Worm (Caenorhabditis elegans) whole organism, L2 larva: Measurements from ENCODE around the gene F07F6.4.

ENCODE experiments used
- aly-2 ChIP-seq: fragments of 150-350 bp; optimal IDR thresholded peaks from 2 replicates; lab custom pipeline; 2014; ENCODE audit warnings: missing biosample characterization, missing genetic modification characterization
- elt-3 ChIP-seq: sonication (generic microtip); optimal IDR thresholded peaks from 2 replicates; lab custom pipeline; 2017; ENCODE audit warnings: missing biosample characterization, missing genetic modification characterization
- lsy-2 ChIP-seq, 2 experiments: fragments of 150-350 bp in 1 of 2; sonication (generic microtip) in 1 of 2; optimal IDR thresholded peaks; 2 replicates each; lab custom pipeline; 2014 to 2017; ENCODE audit warnings: missing biosample characterization in 2 of 2, missing genetic modification characterization in 2 of 2
- nhr-23 ChIP-seq: fragments of 150-350 bp; optimal IDR thresholded peaks from 2 replicates; lab custom pipeline; 2014; ENCODE audit warnings: missing biosample characterization, missing genetic modification reagents, missing genetic modification characterization
- snpc-4 ChIP-seq: fragments of 150-350 bp; optimal IDR thresholded peaks from 2 replicates; lab custom pipeline; 2014; ENCODE audit warnings: missing biosample characterization, missing genetic modification characterization
- zag-1 ChIP-seq: fragments of 150-350 bp; optimal IDR thresholded peaks from 2 replicates; lab custom pipeline; 2014; ENCODE audit warnings: missing biosample characterization, missing genetic modification characterization
- ztf-4 ChIP-seq: fragments of 150-350 bp; optimal IDR thresholded peaks from 2 replicates; lab custom pipeline; 2014; ENCODE audit warnings: missing biosample characterization, missing genetic modification characterization

DNA sequence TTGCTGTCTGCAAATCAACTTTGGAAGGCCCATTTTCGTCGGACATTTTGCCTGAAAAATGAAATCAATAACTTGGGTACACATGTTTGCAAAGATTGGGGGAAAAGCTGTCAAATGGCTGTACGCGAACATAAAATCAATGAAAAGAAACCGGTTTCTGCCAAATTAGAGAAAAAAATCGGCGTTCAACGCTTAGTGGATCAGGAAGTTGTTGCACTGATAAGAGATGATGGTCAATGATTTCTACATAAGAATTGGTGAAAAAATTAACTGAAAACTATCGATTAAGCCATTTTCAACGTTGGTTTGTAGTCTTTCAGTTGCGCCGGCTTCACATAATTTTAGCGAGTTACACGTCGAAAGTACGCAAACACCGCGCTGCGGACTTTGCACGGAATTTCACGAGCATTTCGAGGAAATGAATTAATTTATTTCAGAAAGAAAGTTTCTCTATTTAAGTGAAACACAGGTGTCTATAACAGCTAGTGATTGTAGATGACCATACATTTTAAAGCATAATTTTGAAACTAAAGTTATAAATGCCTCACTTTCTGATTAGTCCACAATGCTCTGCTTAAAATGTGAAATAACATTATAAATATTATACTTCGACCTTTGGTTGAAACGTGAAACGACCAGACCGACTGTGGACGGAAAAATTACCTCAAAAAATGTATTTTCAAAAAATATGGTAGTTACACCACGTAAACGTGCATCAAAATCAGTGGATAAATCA lies at the start of gene F07F6.4, which contains the start of gene F07F6.2:
- TF ChIP-seq aly-2 (tag; lab: Kevin White, UChicago) = no peak
- no peak for TF ChIP-seq ztf-4 (tag; lab: Kevin White, UChicago)
- no peak for TF ChIP-seq snpc-4 (tag; lab: Kevin White, UChicago)
- peak in 1 of 2 experiments; percentile 58 for TF ChIP-seq lsy-2 (tag; optimal IDR thresholded peaks at IDR 0.05; lab: Kevin White, UChicago)
- no peak for TF ChIP-seq nhr-23 (tag; lab: Kevin White, UChicago)
- no peak for TF ChIP-seq elt-3 (tag; lab: Kevin White, UChicago)
- no peak for TF ChIP-seq zag-1
